Fruit fly (Drosophila melanogaster): ENCODE results near the gene CG33268.

Gene CG33268

dm6 chr3L:11627819-11628483 is 36.9 kb upstream of the CG33268 start, which contains the start of gene Apt1:
TSS of gene Apt1 (plus strand) at chr3L:11628037.
- no peak for TF ChIP-seq OdsH (GFP tag; optimal IDR thresholded peaks at IDR 0.05)
- TF ChIP-seq jim (GFP tag; optimal IDR thresholded peaks at IDR 0.05): no peak
- TF ChIP-seq CG9705 (GFP tag; optimal IDR thresholded peaks at IDR 0.05): no peak
- TF ChIP-seq foxo (GFP tag; optimal IDR thresholded peaks at IDR 0.05): no peak
- peak; percentile 81 for TF ChIP-seq Hnf4 (GFP tag; optimal IDR thresholded peaks at IDR 0.05)
- peak; percentile 10 for TF ChIP-seq rgr (GFP tag; optimal IDR thresholded peaks at IDR 0.05)
- TF ChIP-seq Hr83 (GFP tag; optimal IDR thresholded peaks at IDR 0.05; ENCODE audit: poor library complexity, severe bottlenecking): peak; percentile 74
- TF ChIP-seq Jra (GFP tag; optimal IDR thresholded peaks at IDR 0.05): peak; percentile 73
- TF ChIP-seq Rel (GFP tag; optimal IDR thresholded peaks at IDR 0.05): no peak
- TF ChIP-seq Rel (tag; optimal IDR thresholded peaks at IDR 0.05): peak; percentile 9
- no peak for TF ChIP-seq Sp1 (GFP tag; optimal IDR thresholded peaks at IDR 0.05)
- TF ChIP-seq brk (GFP tag; optimal IDR thresholded peaks at IDR 0.05): peak; percentile 52
- no peak for TF ChIP-seq HLH106 (tag; optimal IDR thresholded peaks at IDR 0.05)
- TF ChIP-seq sage (GFP tag; optimal IDR thresholded peaks at IDR 0.05): peak; percentile 47
- peak; percentile 23 for TF ChIP-seq dsf (GFP tag; optimal IDR thresholded peaks at IDR 0.05; ENCODE audit: borderline replicate concordance)
- peak; percentile 17 for TF ChIP-seq h (GFP tag; optimal IDR thresholded peaks at IDR 0.05)
- TF ChIP-seq pan (optimal IDR thresholded peaks at IDR 0.05): no peak
- TF ChIP-seq tai (GFP tag; optimal IDR thresholded peaks at IDR 0.05): peak; percentile 74

dm6 chr3L:11626229-11626826 is 35.3 kb upstream of the CG33268 start, which contains the start of gene PCID2:
TSS of gene PCID2 (plus strand) at chr3L:11626441.
- TF ChIP-seq woc (GFP tag; optimal IDR thresholded peaks at IDR 0.05) (no peak), Vsx2 (GFP tag; optimal IDR thresholded peaks at IDR 0.05; ENCODE audit: partially characterized antibody) (no peak), lola (GFP tag; optimal IDR thresholded peaks at IDR 0.05) (no peak), Hr83 (GFP tag; optimal IDR thresholded peaks at IDR 0.05; ENCODE audit: poor library complexity, severe bottlenecking) (no peak), N (GFP tag; optimal IDR thresholded peaks at IDR 0.05) (no peak), psq (GFP tag; optimal IDR thresholded peaks at IDR 0.05) (no peak), ey (GFP tag; optimal IDR thresholded peaks at IDR 0.05) (no peak), h (GFP tag; optimal IDR thresholded peaks at IDR 0.05) (no peak), Mio (GFP tag; optimal IDR thresholded peaks at IDR 0.05) (no peak), CG32264 (GFP tag; optimal IDR thresholded peaks at IDR 0.05) (no peak), Myc (optimal IDR thresholded peaks at IDR 0.05) (no peak), usp (GFP tag; optimal IDR thresholded peaks at IDR 0.05) (no peak), Dif (GFP tag; optimal IDR thresholded peaks at IDR 0.05; ENCODE audit: partially characterized antibody) (no peak), brk (GFP tag; optimal IDR thresholded peaks at IDR 0.05) (no peak), tai (GFP tag; optimal IDR thresholded peaks at IDR 0.05) (no peak), OdsH (GFP tag; optimal IDR thresholded peaks at IDR 0.05) (no peak), dmrt93B (GFP tag; optimal IDR thresholded peaks at IDR 0.05) (no peak), sv (GFP tag; optimal IDR thresholded peaks at IDR 0.05) (no peak), CrebA (GFP tag; optimal IDR thresholded peaks at IDR 0.05; ENCODE audit: borderline replicate concordance) (no peak)

- TF ChIP-seq usp (GFP tag; optimal IDR thresholded peaks at IDR 0.05) (no peak), dsf (GFP tag; optimal IDR thresholded peaks at IDR 0.05; ENCODE audit: borderline replicate concordance) (no peak), Rel (GFP tag; optimal IDR thresholded peaks at IDR 0.05) (no peak), Rel (tag; optimal IDR thresholded peaks at IDR 0.05) (no peak), foxo (GFP tag; optimal IDR thresholded peaks at IDR 0.05) (no peak), Myc (optimal IDR thresholded peaks at IDR 0.05) (no peak), OdsH (GFP tag; optimal IDR thresholded peaks at IDR 0.05) (no peak), h (GFP tag; optimal IDR thresholded peaks at IDR 0.05) (no peak), HLH106 (tag; optimal IDR thresholded peaks at IDR 0.05) (no peak), Jra (GFP tag; optimal IDR thresholded peaks at IDR 0.05) (no peak), pan (optimal IDR thresholded peaks at IDR 0.05) (no peak), sage (GFP tag; optimal IDR thresholded peaks at IDR 0.05) (no peak), woc (GFP tag; optimal IDR thresholded peaks at IDR 0.05) (no peak), brk (GFP tag; optimal IDR thresholded peaks at IDR 0.05) (no peak), Hr78 (GFP tag; optimal IDR thresholded peaks at IDR 0.05) (no peak), ey (GFP tag; optimal IDR thresholded peaks at IDR 0.05) (no peak)
Observed at dm6 chr3L:11625634-11626175, 34.7 kb upstream of the CG33268 start, which contains the start of gene CG6083. TSS of gene CG6083 (minus strand) at chr3L:11626125.

Data from whole organism, wandering third instar larva.